Worm (Caenorhabditis elegans) whole organism, L3 larva: ENCODE results near the gene melo-1.

Experiments used
- R02D3.7 ChIP-seq: fragments of 150-350 bp; optimal IDR thresholded peaks from 2 replicates; lab custom pipeline; 2014; ENCODE audit warnings: missing biosample characterization, missing genetic modification characterization
- ZK546.5 ChIP-seq: sonication (generic microtip); optimal IDR thresholded peaks from 2 replicates; lab custom pipeline; 2017; ENCODE audit warnings: missing biosample characterization, missing genetic modification characterization
- aly-2 ChIP-seq: fragments of 150-350 bp; optimal IDR thresholded peaks from 2 replicates; lab custom pipeline; 2014; ENCODE audit warnings: missing biosample characterization, missing genetic modification characterization
- ama-1 ChIP-seq: fragments of 150-350 bp; optimal IDR thresholded peaks from 2 replicates; lab custom pipeline; 2018
- ceh-16 ChIP-seq: sonication (generic microtip); optimal IDR thresholded peaks from 2 replicates; lab custom pipeline; 2017; ENCODE audit warnings: missing biosample characterization, missing genetic modification characterization
- ceh-28 ChIP-seq: fragments of 150-350 bp; optimal IDR thresholded peaks from 2 replicates; lab custom pipeline; 2014; ENCODE audit warnings: missing biosample characterization, missing genetic modification reagents, missing genetic modification characterization
- ceh-82 ChIP-seq: fragments of 150-350 bp; optimal IDR thresholded peaks from 2 replicates; lab custom pipeline; 2014; ENCODE audit warnings: missing biosample characterization, missing genetic modification characterization
- ceh-9 ChIP-seq: sonication (generic microtip); optimal IDR thresholded peaks from 2 replicates; lab custom pipeline; 2018; ENCODE audit warnings: missing biosample characterization, missing genetic modification characterization
- daf-12 ChIP-seq: fragments of 150-350 bp; optimal IDR thresholded peaks from 2 replicates; lab custom pipeline; 2014; ENCODE audit warnings: missing biosample characterization, missing genetic modification reagents, missing genetic modification characterization
- egl-27 ChIP-seq: sonication (generic microtip); optimal IDR thresholded peaks from 4 replicates; lab custom pipeline; 2017; ENCODE audit warnings: missing biosample characterization, missing genetic modification reagents, missing genetic modification characterization
- egl-5 ChIP-seq: fragments of 150-350 bp; optimal IDR thresholded peaks from 2 replicates; lab custom pipeline; 2017; ENCODE audit warnings: missing biosample characterization, missing genetic modification reagents, missing genetic modification characterization, inconsistent platforms
- elt-1 ChIP-seq: fragments of 150-350 bp; optimal IDR thresholded peaks from 2 replicates; lab custom pipeline; 2014; ENCODE audit warnings: missing biosample characterization, missing genetic modification characterization
- elt-2 ChIP-seq: sonication (generic microtip); optimal IDR thresholded peaks from 2 replicates; lab custom pipeline; 2016; ENCODE audit warnings: missing genetic modification reagents, mild to moderate bottlenecking, missing genetic modification characterization, missing compliant biosample characterization
- elt-3 ChIP-seq, 3 experiments: fragments of 150-350 bp in 1 of 3; sonication (generic microtip) in 2 of 3; optimal IDR thresholded peaks; 2 replicates in 2 of 3; 4 replicates in 1 of 3; lab custom pipeline; 2014 to 2017; ENCODE audit warnings: missing biosample characterization in 3 of 3, missing genetic modification characterization in 3 of 3
- eor-1 ChIP-seq, 2 experiments: fragments of 150-350 bp; optimal IDR thresholded peaks; 2 replicates each; lab custom pipeline; 2014 to 2018; ENCODE audit warnings: missing biosample characterization in 2 of 2, missing genetic modification characterization in 2 of 2
- fkh-10 ChIP-seq: sonication (generic microtip); optimal IDR thresholded peaks from 2 replicates; lab custom pipeline; 2017; ENCODE audit warnings: missing biosample characterization, missing genetic modification reagents, missing genetic modification characterization
- fkh-2 ChIP-seq: fragments of 150-350 bp; optimal IDR thresholded peaks from 2 replicates; lab custom pipeline; 2014; ENCODE audit warnings: missing biosample characterization, missing genetic modification reagents, missing genetic modification characterization
- fos-1 ChIP-seq: fragments of 150-350 bp; optimal IDR thresholded peaks from 2 replicates; lab custom pipeline; 2014; ENCODE audit warnings: missing biosample characterization, missing genetic modification characterization
- hmg-11 ChIP-seq: sonication (generic microtip); optimal IDR thresholded peaks from 2 replicates; lab custom pipeline; 2016; ENCODE audit warnings: missing genetic modification characterization, missing compliant biosample characterization
- jun-1 ChIP-seq: fragments of 150-350 bp; optimal IDR thresholded peaks from 2 replicates; lab custom pipeline; 2014; ENCODE audit warnings: missing biosample characterization, missing genetic modification reagents, missing genetic modification characterization
- lin-15B ChIP-seq: fragments of 150-350 bp; optimal IDR thresholded peaks from 2 replicates; lab custom pipeline; 2014; ENCODE audit warnings: missing biosample characterization, missing genetic modification characterization
- lin-39 ChIP-seq: fragments of 150-350 bp; optimal IDR thresholded peaks from 2 replicates; lab custom pipeline; 2018; ENCODE audit warnings: missing biosample characterization, missing genetic modification reagents, missing genetic modification characterization
- lsy-12 ChIP-seq: sonication (generic microtip); optimal IDR thresholded peaks from 2 replicates; lab custom pipeline; 2016; ENCODE audit warnings: mild to moderate bottlenecking, missing genetic modification characterization, missing compliant biosample characterization
- mdl-1 ChIP-seq: fragments of 150-350 bp; optimal IDR thresholded peaks from 2 replicates; lab custom pipeline; 2014; ENCODE audit warnings: missing biosample characterization, missing genetic modification characterization
- mml-1 ChIP-seq: fragments of 150-350 bp; sonication (generic microtip); optimal IDR thresholded peaks from 3 replicates; lab custom pipeline; 2014; ENCODE audit warnings: missing biosample characterization, missing genetic modification characterization
- nfya-1 ChIP-seq: sonication (generic microtip); optimal IDR thresholded peaks from 2 replicates; lab custom pipeline; 2017; ENCODE audit warnings: missing genetic modification characterization, mild to moderate bottlenecking, missing compliant biosample characterization, antibody characterized with exemption, moderate library complexity; ENCODE audit not compliant: insufficient read depth
- nhr-11 ChIP-seq: fragments of 150-350 bp; optimal IDR thresholded peaks from 2 replicates; lab custom pipeline; 2014; ENCODE audit warnings: missing biosample characterization, missing genetic modification characterization
- nhr-12 ChIP-seq: fragments of 150-350 bp; optimal IDR thresholded peaks from 2 replicates; lab custom pipeline; 2014; ENCODE audit warnings: missing biosample characterization, missing genetic modification characterization
- nhr-23 ChIP-seq: fragments of 150-350 bp; optimal IDR thresholded peaks from 2 replicates; lab custom pipeline; 2014; ENCODE audit warnings: missing biosample characterization, missing genetic modification reagents, missing genetic modification characterization
- nhr-237 ChIP-seq: fragments of 150-350 bp; optimal IDR thresholded peaks from 2 replicates; lab custom pipeline; 2014; ENCODE audit warnings: missing biosample characterization, missing genetic modification characterization
- nhr-25 ChIP-seq: sonication (generic microtip); optimal IDR thresholded peaks from 2 replicates; lab custom pipeline; 2017; ENCODE audit warnings: missing biosample characterization, missing genetic modification characterization
- nhr-28 ChIP-seq: fragments of 150-350 bp; optimal IDR thresholded peaks from 2 replicates; lab custom pipeline; 2014; ENCODE audit warnings: missing biosample characterization, missing genetic modification characterization
- nhr-43 ChIP-seq: sonication (generic microtip); optimal IDR thresholded peaks from 2 replicates; lab custom pipeline; 2016; ENCODE audit warnings: mild to moderate bottlenecking, missing genetic modification characterization, missing compliant biosample characterization; ENCODE audit not compliant: poor library complexity, severe bottlenecking
- nhr-67 ChIP-seq: fragments of 150-350 bp; optimal IDR thresholded peaks from 2 replicates; lab custom pipeline; 2014; ENCODE audit warnings: missing biosample characterization, missing genetic modification characterization
- nhr-76 ChIP-seq: fragments of 150-350 bp; sonication (generic microtip); optimal IDR thresholded peaks from 5 replicates; lab custom pipeline; 2014; ENCODE audit warnings: missing biosample characterization, missing genetic modification characterization
- nhr-77 ChIP-seq: fragments of 150-350 bp; optimal IDR thresholded peaks from 2 replicates; lab custom pipeline; 2014; ENCODE audit warnings: missing biosample characterization, missing genetic modification characterization
- pha-4 ChIP-seq: fragments of 150-350 bp; optimal IDR thresholded peaks from 2 replicates; lab custom pipeline; 2014; ENCODE audit warnings: missing biosample characterization, missing genetic modification reagents, missing genetic modification characterization
- pqm-1 ChIP-seq: fragments of 150-350 bp; optimal IDR thresholded peaks from 2 replicates; lab custom pipeline; 2017; ENCODE audit warnings: missing biosample characterization, missing genetic modification characterization, inconsistent platforms
- sea-2 ChIP-seq: fragments of 150-350 bp; sonication (generic microtip); optimal IDR thresholded peaks from 4 replicates; lab custom pipeline; 2014; ENCODE audit warnings: missing biosample characterization, missing genetic modification reagents, missing genetic modification characterization
- skn-1 ChIP-seq: fragments of 150-350 bp; optimal IDR thresholded peaks from 2 replicates; lab custom pipeline; 2014; ENCODE audit warnings: missing biosample characterization, missing genetic modification characterization
- snpc-4 ChIP-seq: fragments of 150-350 bp; optimal IDR thresholded peaks from 2 replicates; lab custom pipeline; 2014; ENCODE audit warnings: missing biosample characterization, missing genetic modification characterization
- tbx-2 ChIP-seq: sonication (generic microtip); optimal IDR thresholded peaks from 2 replicates; lab custom pipeline; 2016; ENCODE audit warnings: mild to moderate bottlenecking, missing genetic modification characterization, missing compliant biosample characterization
- unc-39 ChIP-seq: sonication (generic microtip); optimal IDR thresholded peaks from 4 replicates; lab custom pipeline; 2017; ENCODE audit warnings: missing biosample characterization, missing genetic modification characterization
- unc-62 ChIP-seq: fragments of 150-350 bp; sonication (generic microtip); optimal IDR thresholded peaks from 4 replicates; lab custom pipeline; 2014; ENCODE audit warnings: missing biosample characterization, missing genetic modification reagents, missing genetic modification characterization
- zag-1 ChIP-seq: fragments of 150-350 bp; optimal IDR thresholded peaks from 2 replicates; lab custom pipeline; 2014; ENCODE audit warnings: missing biosample characterization, missing genetic modification characterization
- ztf-11 ChIP-seq: fragments of 150-350 bp; optimal IDR thresholded peaks from 2 replicates; lab custom pipeline; 2014; ENCODE audit warnings: missing biosample characterization, missing genetic modification characterization
- ztf-4 ChIP-seq: fragments of 150-350 bp; optimal IDR thresholded peaks from 2 replicates; lab custom pipeline; 2014; ENCODE audit warnings: missing biosample characterization, missing genetic modification characterization

The melo-1 gene

ce11 chrIV:14786374-14787136 is at the start of gene melo-1:
TSS of gene melo-1 (plus strand) at chrIV:14787031.
- TF ChIP-seq jun-1 (tag; lab: Kevin White, UChicago) (no peak), nhr-67 (tag; lab: Kevin White, UChicago) (no peak), fos-1 (tag; lab: Kevin White, UChicago) (no peak), nhr-28 (no peak), ceh-16 (no peak), lin-39 (no peak), nhr-25 (tag; lab: Kevin White, UChicago) (peak; percentile 22), mdl-1 (tag; lab: Kevin White, UChicago) (no peak), ceh-82 (tag; lab: Kevin White, UChicago) (no peak), R02D3.7 (tag; lab: Kevin White, UChicago) (no peak), ztf-4 (no peak), snpc-4 (peak; percentile 42), elt-3 (tag; optimal IDR thresholded peaks at IDR 0.05; lab: Kevin White, UChicago) (no peak), eor-1 (tag; optimal IDR thresholded peaks at IDR 0.05; lab: Kevin White, UChicago) (no peak), ceh-28 (tag; lab: Kevin White, UChicago) (peak; percentile 28), ztf-11 (no peak), mml-1 (no peak), ama-1 (lab: Kevin White, UChicago) (no peak), fkh-10 (no peak), nhr-43 (tag; lab: Kevin White, UChicago) (no peak), lin-15B (peak; percentile 42), tbx-2 (no peak), ZK546.5 (tag; lab: Kevin White, UChicago) (no peak), daf-12 (tag; lab: Kevin White, UChicago) (no peak), nhr-12 (tag; lab: Kevin White, UChicago) (no peak), ceh-9 (tag; lab: Kevin White, UChicago) (no peak), skn-1 (tag; lab: Kevin White, UChicago) (no peak), nfya-1 (peak; percentile 81), nhr-237 (tag; lab: Kevin White, UChicago) (no peak), pha-4 (tag; lab: Kevin White, UChicago) (peak; percentile 76), nhr-23 (tag; lab: Kevin White, UChicago) (peak; percentile 34), elt-2 (tag; lab: Kevin White, UChicago) (peak; percentile 48), nhr-11 (no peak), elt-1 (no peak), sea-2 (GFP tag; lab: Kevin White, UChicago) (no peak), lsy-12 (no peak), nhr-76 (tag; lab: Kevin White, UChicago) (no peak), unc-62 (GFP tag; lab: Kevin White, UChicago) (no peak), aly-2 (no peak), egl-5 (no peak), pqm-1 (tag; lab: Kevin White, UChicago) (peak; percentile 2), unc-39 (tag; lab: Kevin White, UChicago) (no peak), fkh-2 (no peak), nhr-77 (tag; lab: Kevin White, UChicago) (no peak), hmg-11 (tag; lab: Kevin White, UChicago) (peak; percentile 73), zag-1 (tag; lab: Kevin White, UChicago) (no peak), egl-27 (no peak)
